Worm (Caenorhabditis elegans) whole organism, L2 larva: Measurements from ENCODE around the gene C03B1.7.
A peak's percentile ranks its signal among the peaks of the same experiment; 100 is the strongest.

ENCODE experiments used
- F13H6.1 ChIP-seq: sonication (generic microtip); optimal IDR thresholded peaks from 2 replicates; lab custom pipeline; 2016; ENCODE audit warnings: missing genetic modification characterization, missing compliant biosample characterization
- zag-1 ChIP-seq: fragments of 150-350 bp; optimal IDR thresholded peaks from 2 replicates; lab custom pipeline; 2014; ENCODE audit warnings: missing biosample characterization, missing genetic modification characterization

DNA sequence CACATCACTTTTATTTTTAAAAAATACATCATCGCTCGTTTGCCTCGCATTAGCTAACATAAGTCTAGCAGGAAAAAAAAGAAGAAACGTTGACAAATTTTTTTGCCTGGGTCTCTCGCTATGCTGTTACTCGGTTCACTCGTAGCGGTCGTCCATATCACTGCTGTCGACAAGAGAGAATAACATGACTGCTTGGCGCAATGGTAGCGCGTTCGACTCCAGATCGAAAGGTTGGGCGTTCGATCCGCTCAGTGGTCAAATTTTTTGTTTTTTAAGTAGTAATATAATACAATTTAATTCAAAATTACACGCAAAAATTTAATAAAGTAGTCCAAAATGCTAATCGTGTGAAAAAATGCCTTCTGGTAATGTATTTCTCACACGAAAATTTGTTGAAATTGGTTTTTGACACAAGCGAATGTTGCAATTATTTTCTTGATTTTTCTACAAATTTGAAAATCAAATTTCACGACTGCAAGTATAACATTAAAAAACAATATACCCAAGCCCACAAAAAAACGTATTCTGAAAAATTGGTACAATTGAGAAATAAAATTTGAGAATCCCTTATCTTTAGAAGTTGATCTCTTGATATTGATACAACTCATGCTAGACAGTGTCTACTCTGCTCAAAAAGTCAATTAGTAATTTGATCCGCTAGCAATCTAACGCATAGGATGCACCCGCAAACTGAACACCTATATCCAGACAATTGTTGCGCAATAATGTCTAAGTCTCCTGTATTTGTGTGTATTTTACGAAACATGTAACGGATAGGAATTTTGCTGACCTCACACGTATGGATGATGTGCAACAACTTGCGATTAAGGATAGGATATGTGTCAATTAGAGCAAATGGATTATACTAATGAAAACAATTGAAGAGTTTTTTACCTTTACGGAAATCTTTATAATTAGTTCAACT lies 29.8 kb downstream of the C03B1.7 start:
- TF ChIP-seq F13H6.1 (tag; lab: Kevin White, UChicago) (peak; percentile 45), zag-1 (tag; lab: Kevin White, UChicago) (no peak)
